Worm (Caenorhabditis elegans) whole organism, L2 larva: ENCODE measurements around the gene patr-1.

Source experiments
- C34F6.9 ChIP-seq: fragments of 150-350 bp; optimal IDR thresholded peaks from 2 replicates; lab custom pipeline; 2014; ENCODE audit warnings: missing biosample characterization, missing genetic modification characterization
- F13H6.1 ChIP-seq: sonication (generic microtip); optimal IDR thresholded peaks from 2 replicates; lab custom pipeline; 2016; ENCODE audit warnings: missing genetic modification characterization, missing compliant biosample characterization
- R02D3.7 ChIP-seq: fragments of 150-350 bp; optimal IDR thresholded peaks from 2 replicates; lab custom pipeline; 2014; ENCODE audit warnings: missing biosample characterization, missing genetic modification characterization
- Y55F3AM.14 ChIP-seq: fragments of 200-800 bp; sonication (Bioruptor generic); optimal IDR thresholded peaks from 2 replicates; lab custom pipeline; 2018; ENCODE audit warnings: mild to moderate bottlenecking, missing genetic modification characterization, missing compliant biosample characterization
- ZK546.5 ChIP-seq: sonication (generic microtip); optimal IDR thresholded peaks from 2 replicates; lab custom pipeline; 2017; ENCODE audit warnings: missing biosample characterization, missing genetic modification characterization
- alr-1 ChIP-seq: fragments of 150-350 bp; optimal IDR thresholded peaks from 2 replicates; lab custom pipeline; 2014; ENCODE audit warnings: missing biosample characterization, missing genetic modification characterization
- aly-2 ChIP-seq: fragments of 150-350 bp; optimal IDR thresholded peaks from 2 replicates; lab custom pipeline; 2014; ENCODE audit warnings: missing biosample characterization, missing genetic modification characterization
- ama-1 ChIP-seq: fragments of 150-350 bp; optimal IDR thresholded peaks from 2 replicates; lab custom pipeline; 2018; ENCODE audit warnings: inconsistent platforms
- blmp-1 ChIP-seq: sonication (generic microtip); optimal IDR thresholded peaks from 2 replicates; lab custom pipeline; 2017; ENCODE audit warnings: missing genetic modification characterization, mild to moderate bottlenecking, missing compliant biosample characterization, antibody characterized with exemption, moderate library complexity; ENCODE audit not compliant: insufficient read depth
- ceh-16 ChIP-seq: fragments of 150-350 bp; optimal IDR thresholded peaks from 2 replicates; lab custom pipeline; 2014; ENCODE audit warnings: missing biosample characterization, missing genetic modification characterization
- ceh-82 ChIP-seq: fragments of 150-350 bp; optimal IDR thresholded peaks from 2 replicates; lab custom pipeline; 2014; ENCODE audit warnings: missing biosample characterization, missing genetic modification characterization
- crh-2 ChIP-seq: sonication (generic microtip); optimal IDR thresholded peaks from 2 replicates; lab custom pipeline; 2017; ENCODE audit warnings: missing biosample characterization, missing genetic modification characterization
- dmd-4 ChIP-seq: sonication (generic microtip); optimal IDR thresholded peaks from 2 replicates; lab custom pipeline; 2017; ENCODE audit warnings: missing biosample characterization, missing genetic modification characterization
- egl-27 ChIP-seq: sonication (generic microtip); optimal IDR thresholded peaks from 3 replicates; lab custom pipeline; 2017; ENCODE audit warnings: missing biosample characterization, missing genetic modification reagents, missing genetic modification characterization
- elt-1 ChIP-seq: fragments of 150-350 bp; optimal IDR thresholded peaks from 2 replicates; lab custom pipeline; 2014; ENCODE audit warnings: missing biosample characterization, missing genetic modification characterization
- elt-3 ChIP-seq: sonication (generic microtip); optimal IDR thresholded peaks from 2 replicates; lab custom pipeline; 2017; ENCODE audit warnings: missing biosample characterization, missing genetic modification characterization
- fos-1 ChIP-seq: fragments of 150-350 bp; optimal IDR thresholded peaks from 2 replicates; lab custom pipeline; 2014; ENCODE audit warnings: missing biosample characterization, missing genetic modification characterization
- gmeb-1 ChIP-seq: fragments of 150-350 bp; optimal IDR thresholded peaks from 2 replicates; lab custom pipeline; 2014; ENCODE audit warnings: missing biosample characterization, missing genetic modification characterization
- lin-11 ChIP-seq: fragments of 150-350 bp; sonication (generic microtip); optimal IDR thresholded peaks from 2 replicates; lab custom pipeline; 2014; ENCODE audit warnings: missing biosample characterization, missing genetic modification characterization, inconsistent platforms, mixed read lengths
- lin-13 ChIP-seq: fragments of 150-350 bp; optimal IDR thresholded peaks from 2 replicates; lab custom pipeline; 2014; ENCODE audit warnings: missing biosample characterization, missing genetic modification reagents, missing genetic modification characterization
- lin-39 ChIP-seq: fragments of 150-350 bp; optimal IDR thresholded peaks from 2 replicates; lab custom pipeline; 2014; ENCODE audit warnings: missing biosample characterization, missing genetic modification reagents, missing genetic modification characterization
- lsy-2 ChIP-seq, 2 experiments: fragments of 150-350 bp in 1 of 2; sonication (generic microtip) in 1 of 2; optimal IDR thresholded peaks; 2 replicates each; lab custom pipeline; 2014 to 2017; ENCODE audit warnings: missing biosample characterization in 2 of 2, missing genetic modification characterization in 2 of 2
- mab-5 ChIP-seq: fragments of 150-350 bp; optimal IDR thresholded peaks from 2 replicates; lab custom pipeline; 2014; ENCODE audit warnings: missing biosample characterization, missing genetic modification characterization
- mbf-1 ChIP-seq: sonication (generic microtip); optimal IDR thresholded peaks from 2 replicates; lab custom pipeline; 2017; ENCODE audit warnings: missing biosample characterization, missing genetic modification characterization
- mdl-1 ChIP-seq, 2 experiments: fragments of 150-350 bp in 1 of 2; sonication (generic microtip) in 1 of 2; optimal IDR thresholded peaks; 2 replicates each; lab custom pipeline; 2017; ENCODE audit warnings: missing biosample characterization in 2 of 2, missing genetic modification characterization in 2 of 2
- nhr-10 ChIP-seq: sonication (generic microtip); optimal IDR thresholded peaks from 2 replicates; lab custom pipeline; 2017; ENCODE audit warnings: missing biosample characterization, missing genetic modification characterization
- nhr-11 ChIP-seq: fragments of 150-350 bp; optimal IDR thresholded peaks from 2 replicates; lab custom pipeline; 2014; ENCODE audit warnings: missing biosample characterization, missing genetic modification characterization
- nhr-12 ChIP-seq: fragments of 150-350 bp; optimal IDR thresholded peaks from 2 replicates; lab custom pipeline; 2014; ENCODE audit warnings: missing biosample characterization, missing genetic modification characterization
- nhr-129 ChIP-seq: fragments of 150-350 bp; optimal IDR thresholded peaks from 2 replicates; lab custom pipeline; 2014; ENCODE audit warnings: missing biosample characterization, missing genetic modification characterization
- nhr-21 ChIP-seq: fragments of 150-350 bp; optimal IDR thresholded peaks from 2 replicates; lab custom pipeline; 2014; ENCODE audit warnings: missing biosample characterization, missing genetic modification characterization
- nhr-23 ChIP-seq: fragments of 150-350 bp; optimal IDR thresholded peaks from 2 replicates; lab custom pipeline; 2014; ENCODE audit warnings: missing biosample characterization, missing genetic modification reagents, missing genetic modification characterization
- nhr-237 ChIP-seq: fragments of 150-350 bp; optimal IDR thresholded peaks from 2 replicates; lab custom pipeline; 2014; ENCODE audit warnings: missing biosample characterization, missing genetic modification characterization
- nhr-25 ChIP-seq: fragments of 150-350 bp; sonication (generic microtip); optimal IDR thresholded peaks from 3 replicates; lab custom pipeline; 2014; ENCODE audit warnings: missing biosample characterization, missing genetic modification characterization
- nhr-6 ChIP-seq: fragments of 150-350 bp; optimal IDR thresholded peaks from 2 replicates; lab custom pipeline; 2014; ENCODE audit warnings: missing biosample characterization, missing genetic modification characterization
- nhr-77 ChIP-seq: fragments of 150-350 bp; optimal IDR thresholded peaks from 2 replicates; lab custom pipeline; 2014; ENCODE audit warnings: missing biosample characterization, missing genetic modification characterization
- peb-1 ChIP-seq: fragments of 150-350 bp; optimal IDR thresholded peaks from 2 replicates; lab custom pipeline; 2014; ENCODE audit warnings: missing biosample characterization, missing genetic modification characterization
- sem-4 ChIP-seq: fragments of 150-350 bp; optimal IDR thresholded peaks from 2 replicates; lab custom pipeline; 2014; ENCODE audit warnings: missing biosample characterization, missing genetic modification reagents, missing genetic modification characterization
- skn-1 ChIP-seq: sonication (generic microtip); optimal IDR thresholded peaks from 2 replicates; lab custom pipeline; 2017; ENCODE audit warnings: missing biosample characterization, missing genetic modification characterization
- sma-3 ChIP-seq: sonication (generic microtip); optimal IDR thresholded peaks from 2 replicates; lab custom pipeline; 2016; ENCODE audit warnings: missing genetic modification reagents, missing genetic modification characterization, missing compliant biosample characterization
- sma-9 ChIP-seq, 2 experiments: fragments of 150-350 bp in 1 of 2; sonication (generic microtip) in 1 of 2; optimal IDR thresholded peaks; 2 replicates each; lab custom pipeline; 2014 to 2016; ENCODE audit warnings: missing genetic modification characterization in 2 of 2, mild to moderate bottlenecking in 1 of 2, missing biosample characterization in 1 of 2, missing compliant biosample characterization in 1 of 2, missing genetic modification reagents in 1 of 2, moderate library complexity in 1 of 2
- snpc-4 ChIP-seq: fragments of 150-350 bp; optimal IDR thresholded peaks from 2 replicates; lab custom pipeline; 2014; ENCODE audit warnings: missing biosample characterization, missing genetic modification characterization
- unc-39 ChIP-seq: fragments of 150-350 bp; optimal IDR thresholded peaks from 2 replicates; lab custom pipeline; 2014; ENCODE audit warnings: missing biosample characterization, missing genetic modification characterization
- unc-55 ChIP-seq: fragments of 150-350 bp; sonication (generic microtip); optimal IDR thresholded peaks from 3 replicates; lab custom pipeline; 2014; ENCODE audit warnings: missing biosample characterization, missing genetic modification reagents, missing genetic modification characterization
- unc-62 ChIP-seq: fragments of 150-350 bp; optimal IDR thresholded peaks from 2 replicates; lab custom pipeline; 2014; ENCODE audit warnings: missing biosample characterization, missing genetic modification reagents, missing genetic modification characterization
- zag-1 ChIP-seq: fragments of 150-350 bp; optimal IDR thresholded peaks from 2 replicates; lab custom pipeline; 2014; ENCODE audit warnings: missing biosample characterization, missing genetic modification characterization
- ztf-1 ChIP-seq: fragments of 200-800 bp; sonication (Bioruptor generic); conservative IDR thresholded peaks from 2 replicates; pipeline ENCODE4 v1.3.6; 2022; ENCODE audit warnings: missing genetic modification characterization, missing compliant biosample characterization
- ztf-11 ChIP-seq: sonication (generic microtip); optimal IDR thresholded peaks from 2 replicates; lab custom pipeline; 2017; ENCODE audit warnings: missing biosample characterization, missing genetic modification characterization
- ztf-4 ChIP-seq: fragments of 150-350 bp; optimal IDR thresholded peaks from 2 replicates; lab custom pipeline; 2014; ENCODE audit warnings: missing biosample characterization, missing genetic modification characterization

patr-1 gene

ce11 chrII:11749490-11750172 is 28.1 kb downstream of the patr-1 start:
- TF ChIP-seq nhr-12 (no peak), ztf-1 (GFP tag; lab: Robert Waterston, UW) (no peak), ama-1 (no peak), unc-55 (GFP tag; lab: Kevin White, UChicago) (peak; percentile 80), aly-2 (tag; lab: Kevin White, UChicago) (no peak), snpc-4 (tag; lab: Kevin White, UChicago) (no peak), sem-4 (tag; lab: Kevin White, UChicago) (peak; percentile 4), lin-11 (no peak), blmp-1 (tag; lab: Kevin White, UChicago) (no peak), lin-39 (tag; lab: Kevin White, UChicago) (peak; percentile 73), nhr-77 (tag; lab: Kevin White, UChicago) (peak; percentile 19), ZK546.5 (peak; percentile 7), ceh-82 (tag; lab: Kevin White, UChicago) (peak; percentile 81), nhr-6 (tag; lab: Kevin White, UChicago) (peak; percentile 64), ztf-4 (tag; lab: Kevin White, UChicago) (peak; percentile 57), unc-62 (GFP tag; lab: Kevin White, UChicago) (no peak), nhr-21 (no peak), egl-27 (peak; percentile 51), elt-1 (tag; lab: Kevin White, UChicago) (no peak), lin-13 (GFP tag; lab: Kevin White, UChicago) (peak; percentile 37), sma-9 (GFP tag; optimal IDR thresholded peaks at IDR 0.05; lab: Kevin White, UChicago) (peak; percentile 65), sma-9 (tag; optimal IDR thresholded peaks at IDR 0.05; lab: Kevin White, UChicago) (no peak), C34F6.9 (tag; lab: Kevin White, UChicago) (peak; percentile 68), nhr-11 (tag; lab: Kevin White, UChicago) (no peak), mab-5 (tag; lab: Kevin White, UChicago) (peak; percentile 71), Y55F3AM.14 (GFP tag; lab: Kevin White, UChicago) (peak; percentile 44), mbf-1 (tag; lab: Kevin White, UChicago) (no peak), zag-1 (tag; lab: Kevin White, UChicago) (peak; percentile 81), elt-3 (tag; lab: Kevin White, UChicago) (no peak), R02D3.7 (tag; lab: Kevin White, UChicago) (no peak), F13H6.1 (tag; lab: Kevin White, UChicago) (peak; percentile 96), fos-1 (tag; lab: Kevin White, UChicago) (peak; percentile 48), ztf-11 (tag; lab: Kevin White, UChicago) (peak; percentile 6), nhr-10 (tag; lab: Kevin White, UChicago) (no peak), gmeb-1 (tag; lab: Kevin White, UChicago) (peak; percentile 45), peb-1 (tag; lab: Kevin White, UChicago) (no peak), nhr-129 (tag; lab: Kevin White, UChicago) (peak; percentile 85), unc-39 (tag; lab: Kevin White, UChicago) (no peak), nhr-237 (no peak), mdl-1 (tag; optimal IDR thresholded peaks at IDR 0.05; lab: Kevin White, UChicago) (peak; percentile 68 to 69), ceh-16 (tag; lab: Kevin White, UChicago) (peak; percentile 53), nhr-23 (tag; lab: Kevin White, UChicago) (no peak), crh-2 (tag; lab: Kevin White, UChicago) (peak; percentile 80), lsy-2 (tag; optimal IDR thresholded peaks at IDR 0.05; lab: Kevin White, UChicago) (peak; percentile 40 to 75), alr-1 (tag; lab: Kevin White, UChicago) (no peak), sma-3 (GFP tag; lab: Kevin White, UChicago) (peak; percentile 65), skn-1 (tag; lab: Kevin White, UChicago) (no peak), nhr-25 (peak; percentile 65), dmd-4 (tag; lab: Kevin White, UChicago) (no peak)
- TF ChIP-seq, all 48 proteins: peak for 26
